Worm (Caenorhabditis elegans): Measurements from ENCODE around the gene srsx-19.

Gene srsx-19

ce11 chrV:13923851-13924250 is 36.4 kb downstream of the srsx-19 start, which contains the start of gene srxa-11:
Gene srxa-11, plus strand, starts transcription at chrV:13924151.
- TF ChIP-seq ztf-23 (GFP tag; IDR thresholded peaks at IDR 0.05): no peak
- TF ChIP-seq tab-1 (GFP tag; IDR thresholded peaks at IDR 0.05): no peak
- TF ChIP-seq T22C8.4 (GFP tag; IDR thresholded peaks at IDR 0.05): no peak
- TF ChIP-seq klf-2 (GFP tag; conservative IDR thresholded peaks at IDR 0.05): no peak
- TF ChIP-seq cog-1 (tag; optimal IDR thresholded peaks at IDR 0.05): no peak
- no peak for TF ChIP-seq med-1 (GFP tag; optimal IDR thresholded peaks at IDR 0.05; ENCODE audit: insufficient read depth)
- no peak for TF ChIP-seq ref-1 (GFP tag; conservative IDR thresholded peaks at IDR 0.05)
- no peak for TF ChIP-seq ztf-29 (GFP tag; IDR thresholded peaks at IDR 0.05)
- TF ChIP-seq flt-1 (GFP tag; IDR thresholded peaks at IDR 0.05): no peak

- TF ChIP-seq tab-1 (GFP tag; IDR thresholded peaks at IDR 0.05): no peak
- TF ChIP-seq ztf-23 (GFP tag; IDR thresholded peaks at IDR 0.05): no peak
- no peak for TF ChIP-seq med-1 (GFP tag; optimal IDR thresholded peaks at IDR 0.05; ENCODE audit: insufficient read depth)
- no peak for TF ChIP-seq klf-2 (GFP tag; conservative IDR thresholded peaks at IDR 0.05)
- no peak for TF ChIP-seq ztf-29 (GFP tag; IDR thresholded peaks at IDR 0.05)
- no peak for TF ChIP-seq ref-1 (GFP tag; conservative IDR thresholded peaks at IDR 0.05)
- no peak for TF ChIP-seq flt-1 (GFP tag; IDR thresholded peaks at IDR 0.05)
- TF ChIP-seq T22C8.4 (GFP tag; IDR thresholded peaks at IDR 0.05): no peak
- TF ChIP-seq cog-1 (tag; optimal IDR thresholded peaks at IDR 0.05): no peak
Observed at ce11 chrV:13926398-13926797, 38.9 kb downstream of the srsx-19 start, which contains the start of gene srxa-12. Gene srxa-12, plus strand, starts transcription at chrV:13926698.

- no peak for TF ChIP-seq tab-1 (GFP tag; IDR thresholded peaks at IDR 0.05)
- TF ChIP-seq ref-1 (GFP tag; conservative IDR thresholded peaks at IDR 0.05): no peak
- TF ChIP-seq klf-2 (GFP tag; conservative IDR thresholded peaks at IDR 0.05): no peak
- no peak for TF ChIP-seq flt-1 (GFP tag; IDR thresholded peaks at IDR 0.05)
- no peak for TF ChIP-seq ztf-23 (GFP tag; IDR thresholded peaks at IDR 0.05)
- TF ChIP-seq ztf-29 (GFP tag; IDR thresholded peaks at IDR 0.05): no peak
- TF ChIP-seq cog-1 (tag; optimal IDR thresholded peaks at IDR 0.05): no peak
- TF ChIP-seq T22C8.4 (GFP tag; IDR thresholded peaks at IDR 0.05): no peak
- TF ChIP-seq med-1 (GFP tag; optimal IDR thresholded peaks at IDR 0.05; ENCODE audit: insufficient read depth): no peak
Observed at ce11 chrV:13929503-13929902, 42.0 kb downstream of the srsx-19 start, which contains the start of gene srxa-13. Gene srxa-13, plus strand, starts transcription at chrV:13929803.

- no peak for TF ChIP-seq T22C8.4 (GFP tag; IDR thresholded peaks at IDR 0.05)
- TF ChIP-seq ztf-29 (GFP tag; IDR thresholded peaks at IDR 0.05): no peak
- TF ChIP-seq cog-1 (tag; optimal IDR thresholded peaks at IDR 0.05): no peak
- no peak for TF ChIP-seq tab-1 (GFP tag; IDR thresholded peaks at IDR 0.05)
- no peak for TF ChIP-seq ref-1 (GFP tag; conservative IDR thresholded peaks at IDR 0.05)
- TF ChIP-seq flt-1 (GFP tag; IDR thresholded peaks at IDR 0.05): no peak
- TF ChIP-seq ztf-23 (GFP tag; IDR thresholded peaks at IDR 0.05): no peak
- no peak for TF ChIP-seq klf-2 (GFP tag; conservative IDR thresholded peaks at IDR 0.05)
- TF ChIP-seq med-1 (GFP tag; optimal IDR thresholded peaks at IDR 0.05; ENCODE audit: insufficient read depth): no peak
Observed at ce11 chrV:13931225-13931624, 43.8 kb downstream of the srsx-19 start, which contains the start of gene C06B3.16. Gene C06B3.16, plus strand, starts transcription at chrV:13931525.

ce11 chrV:13931952-13932351 is 44.5 kb downstream of the srsx-19 start:
- TF ChIP-seq T22C8.4 (GFP tag; IDR thresholded peaks at IDR 0.05): no peak

ce11 chrV:13934545-13934944 is 47.1 kb downstream of the srsx-19 start, which contains the start of gene R10D12.1:
Gene R10D12.1, minus strand, starts transcription at chrV:13934645.
- TF ChIP-seq med-1 (GFP tag; optimal IDR thresholded peaks at IDR 0.05; ENCODE audit: insufficient read depth) (no peak), ztf-29 (GFP tag; IDR thresholded peaks at IDR 0.05) (no peak), cog-1 (tag; optimal IDR thresholded peaks at IDR 0.05) (no peak), T22C8.4 (GFP tag; IDR thresholded peaks at IDR 0.05) (no peak), flt-1 (GFP tag; IDR thresholded peaks at IDR 0.05) (no peak), ref-1 (GFP tag; conservative IDR thresholded peaks at IDR 0.05) (no peak), ztf-23 (GFP tag; IDR thresholded peaks at IDR 0.05) (no peak), klf-2 (GFP tag; conservative IDR thresholded peaks at IDR 0.05) (no peak), tab-1 (GFP tag; IDR thresholded peaks at IDR 0.05) (no peak)

ce11 chrV:13935423-13935822 is 48.0 kb downstream of the srsx-19 start:
- TF ChIP-seq med-1 (GFP tag; optimal IDR thresholded peaks at IDR 0.05; ENCODE audit: insufficient read depth) (no peak), ztf-29 (GFP tag; IDR thresholded peaks at IDR 0.05) (no peak), flt-1 (GFP tag; IDR thresholded peaks at IDR 0.05) (no peak), T22C8.4 (GFP tag; IDR thresholded peaks at IDR 0.05) (no peak), ztf-23 (GFP tag; IDR thresholded peaks at IDR 0.05) (no peak), tab-1 (GFP tag; IDR thresholded peaks at IDR 0.05) (no peak), ref-1 (GFP tag; conservative IDR thresholded peaks at IDR 0.05) (no peak), klf-2 (GFP tag; conservative IDR thresholded peaks at IDR 0.05) (no peak), cog-1 (tag; optimal IDR thresholded peaks at IDR 0.05) (no peak)

- no peak for TF ChIP-seq ref-1 (GFP tag; conservative IDR thresholded peaks at IDR 0.05)
- TF ChIP-seq ztf-23 (GFP tag; IDR thresholded peaks at IDR 0.05): no peak
- no peak for TF ChIP-seq med-1 (GFP tag; optimal IDR thresholded peaks at IDR 0.05; ENCODE audit: insufficient read depth)
- no peak for TF ChIP-seq klf-2 (GFP tag; conservative IDR thresholded peaks at IDR 0.05)
- TF ChIP-seq tab-1 (GFP tag; IDR thresholded peaks at IDR 0.05): no peak
- no peak for TF ChIP-seq ztf-29 (GFP tag; IDR thresholded peaks at IDR 0.05)
- TF ChIP-seq T22C8.4 (GFP tag; IDR thresholded peaks at IDR 0.05): no peak
- TF ChIP-seq flt-1 (GFP tag; IDR thresholded peaks at IDR 0.05): no peak
- no peak for TF ChIP-seq cog-1 (tag; optimal IDR thresholded peaks at IDR 0.05)
Observed at ce11 chrV:13936052-13936451, 48.6 kb downstream of the srsx-19 start.

ce11 chrV:13936850-13937249 is 49.4 kb downstream of the srsx-19 start, which contains the start of gene srw-145:
Gene srw-145, plus strand, starts transcription at chrV:13937150.
- TF ChIP-seq flt-1 (GFP tag; IDR thresholded peaks at IDR 0.05) (no peak), klf-2 (GFP tag; conservative IDR thresholded peaks at IDR 0.05) (no peak), med-1 (GFP tag; optimal IDR thresholded peaks at IDR 0.05; ENCODE audit: insufficient read depth) (no peak), ref-1 (GFP tag; conservative IDR thresholded peaks at IDR 0.05) (no peak), T22C8.4 (GFP tag; IDR thresholded peaks at IDR 0.05) (no peak), tab-1 (GFP tag; IDR thresholded peaks at IDR 0.05) (no peak), cog-1 (tag; optimal IDR thresholded peaks at IDR 0.05) (no peak), ztf-29 (GFP tag; IDR thresholded peaks at IDR 0.05) (no peak)
